Worm (Caenorhabditis elegans) whole organism, late embryonic: ENCODE data around the gene sre-10.

Experiments
- ama-1 ChIP-seq: fragments of 150-350 bp; optimal IDR thresholded peaks from 2 replicates; lab custom pipeline; 2014
- ceh-18 ChIP-seq: sonication (generic microtip); optimal IDR thresholded peaks from 2 replicates; lab custom pipeline; 2016; ENCODE audit warnings: missing genetic modification characterization, missing compliant biosample characterization
- ceh-6 ChIP-seq: fragments of 200-800 bp; sonication (Bioruptor generic); optimal IDR thresholded peaks from 2 replicates; lab custom pipeline; 2018; ENCODE audit warnings: mild to moderate bottlenecking, missing genetic modification characterization, missing compliant biosample characterization
- mec-3 ChIP-seq: sonication (generic microtip); optimal IDR thresholded peaks from 2 replicates; lab custom pipeline; 2016; ENCODE audit warnings: borderline replicate concordance, missing genetic modification characterization, missing compliant biosample characterization
- pha-4 ChIP-seq: fragments of 150-350 bp; optimal IDR thresholded peaks from 2 replicates; lab custom pipeline; 2018; ENCODE audit warnings: missing biosample characterization, missing genetic modification reagents, missing genetic modification characterization
- pqm-1 ChIP-seq: sonication (generic microtip); optimal IDR thresholded peaks from 2 replicates; lab custom pipeline; 2016; ENCODE audit warnings: missing genetic modification characterization, missing compliant biosample characterization
- ref-2 ChIP-seq: sonication (generic microtip); optimal IDR thresholded peaks from 2 replicates; lab custom pipeline; 2016; ENCODE audit warnings: missing genetic modification characterization, missing compliant biosample characterization
- sox-2 ChIP-seq: fragments of 200-800 bp; sonication (Bioruptor generic); IDR thresholded peaks from 2 replicates; pipeline ENCODE4 v1.3.6; 2022; ENCODE audit warnings: missing genetic modification reagents, missing genetic modification characterization, missing compliant biosample characterization
- syd-9 ChIP-seq: sonication (generic microtip); optimal IDR thresholded peaks from 2 replicates; lab custom pipeline; 2016; ENCODE audit warnings: mild to moderate bottlenecking, missing genetic modification characterization, moderate library complexity, missing compliant biosample characterization
- tbx-7 ChIP-seq: sonication (generic microtip); optimal IDR thresholded peaks from 2 replicates; lab custom pipeline; 2016; ENCODE audit warnings: missing genotype, missing genetic modification characterization, missing compliant biosample characterization

DNA sequence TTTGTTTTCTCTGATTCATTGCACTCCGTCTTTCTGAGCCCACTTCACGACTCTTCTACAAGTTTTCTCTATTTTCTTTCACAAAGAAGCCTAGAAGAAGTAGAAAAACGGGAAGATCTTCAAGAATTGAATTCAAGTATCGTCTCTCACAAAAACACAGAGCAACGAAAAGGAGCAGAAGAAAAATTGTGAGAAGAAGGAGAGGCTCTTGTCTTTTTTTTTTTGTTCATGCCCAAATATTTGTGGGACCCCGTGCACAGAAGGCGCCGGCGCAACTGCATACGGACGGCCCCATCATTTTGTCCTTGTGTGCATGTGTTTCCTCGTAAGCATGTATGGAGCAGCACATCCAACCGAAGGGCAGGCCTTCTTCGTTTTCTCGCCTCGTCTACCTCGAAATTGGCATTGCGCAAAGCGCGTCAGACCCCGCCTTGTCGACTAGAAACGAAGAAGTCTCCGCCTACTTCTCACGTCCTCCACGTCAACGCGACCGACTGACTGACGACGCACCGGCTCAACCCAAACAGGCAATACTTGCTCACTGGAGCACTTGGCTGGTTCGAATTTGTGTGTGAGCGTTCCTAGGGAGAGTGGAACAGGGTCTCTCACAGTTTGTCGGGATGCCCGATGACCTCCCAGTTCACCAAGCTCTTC, 25.7 kb upstream of the sre-10 start:
- no peak for TF ChIP-seq ceh-6 (GFP tag; lab: Kevin White, UChicago)
- no peak for TF ChIP-seq mec-3 (tag; lab: Kevin White, UChicago)
- TF ChIP-seq ref-2 (tag; lab: Kevin White, UChicago), result no peak
- TF ChIP-seq ama-1 (lab: Kevin White, UChicago), result no peak
- no peak for TF ChIP-seq tbx-7 (tag; lab: Kevin White, UChicago)
- no peak for TF ChIP-seq pha-4 (tag; lab: Kevin White, UChicago)
- TF ChIP-seq pqm-1, result no peak
- no peak for TF ChIP-seq ceh-18 (tag; lab: Kevin White, UChicago)
- TF ChIP-seq sox-2 (GFP tag; lab: Robert Waterston, UW), result no peak
- TF ChIP-seq syd-9 (tag; lab: Kevin White, UChicago), result no peak
